Fruit fly (Drosophila melanogaster) whole organism, embryonic: ENCODE measurements around the gene yellow-f2.

Experiments used
- Atf6 ChIP-seq: fragments of 200-800 bp; sonication (Bioruptor generic); IDR thresholded peaks from 2 replicates; pipeline ENCODE4 v1.3.6; 2022; ENCODE audit warnings: missing biosample characterization, missing genetic modification characterization
- Bdp1 ChIP-seq: fragments of 200-800 bp; sonication (Bioruptor generic); optimal IDR thresholded peaks from 3 replicates; lab custom pipeline; 2016; ENCODE audit warnings: missing biosample characterization, missing genetic modification characterization
- CG10321 ChIP-seq: fragments of 200-800 bp; sonication (Bioruptor generic); IDR thresholded peaks from 2 replicates; pipeline ENCODE4 v1.3.6; 2022; ENCODE audit warnings: missing biosample characterization, missing genetic modification characterization
- CG11723 ChIP-seq: fragments of 200-800 bp; sonication (Bioruptor generic); optimal IDR thresholded peaks from 2 replicates; lab custom pipeline; 2017; ENCODE audit warnings: missing biosample characterization, mild to moderate bottlenecking, missing genetic modification characterization
- CG12104 ChIP-seq: fragments of 200-800 bp; sonication (Bioruptor generic); optimal IDR thresholded peaks from 3 replicates; lab custom pipeline; 2016; ENCODE audit warnings: missing biosample characterization, missing genetic modification characterization
- CG13296 ChIP-seq: fragments of 200-800 bp; sonication (Bioruptor generic); optimal IDR thresholded peaks from 3 replicates; lab custom pipeline; 2018; ENCODE audit warnings: missing biosample characterization, mild to moderate bottlenecking, missing genetic modification characterization
- CG14014 ChIP-seq: fragments of 200-800 bp; sonication (Bioruptor generic); IDR thresholded peaks from 2 replicates; pipeline ENCODE4 v1.3.6; 2022; ENCODE audit warnings: missing biosample characterization, missing genetic modification characterization
- CG14050 ChIP-seq: fragments of 200-800 bp; sonication (Bioruptor generic); IDR thresholded peaks from 3 replicates; pipeline ENCODE4 v1.3.6; 2022; ENCODE audit warnings: missing biosample characterization, missing genetic modification characterization
- CG14667 ChIP-seq: fragments of 200-800 bp; sonication (Bioruptor generic); IDR thresholded peaks from 2 replicates; pipeline ENCODE4 v1.3.6; 2022; ENCODE audit warnings: missing biosample characterization, missing genetic modification characterization
- CG1832 ChIP-seq: fragments of 200-800 bp; sonication (Bioruptor generic); optimal IDR thresholded peaks from 2 replicates; lab custom pipeline; 2017; ENCODE audit warnings: missing biosample characterization, mild to moderate bottlenecking, missing genetic modification characterization, inconsistent platforms
- CG2712 ChIP-seq: fragments of 200-800 bp; optimal IDR thresholded peaks from 3 replicates; lab custom pipeline; 2019; ENCODE audit warnings: missing biosample characterization, mild to moderate bottlenecking, missing genetic modification characterization, moderate library complexity
- CG31224 ChIP-seq: fragments of 200-800 bp; sonication (Bioruptor generic); IDR thresholded peaks from 2 replicates; pipeline ENCODE4 v1.3.6; 2022; ENCODE audit warnings: missing biosample characterization, missing genetic modification characterization
- CG3995 ChIP-seq: fragments of 200-800 bp; sonication (Bioruptor generic); optimal IDR thresholded peaks from 3 replicates; lab custom pipeline; 2016; ENCODE audit warnings: missing biosample characterization, missing genetic modification characterization
- CG4424 ChIP-seq: fragments of 200-800 bp; sonication (Bioruptor generic); optimal IDR thresholded peaks from 3 replicates; lab custom pipeline; 2016; ENCODE audit warnings: missing biosample characterization, missing genetic modification characterization
- CG4820 ChIP-seq: fragments of 200-800 bp; sonication (Bioruptor generic); optimal IDR thresholded peaks from 3 replicates; lab custom pipeline; 2016; ENCODE audit warnings: missing biosample characterization, missing genetic modification characterization
- CG5180 ChIP-seq: fragments of 200-800 bp; sonication (Bioruptor generic); optimal IDR thresholded peaks from 3 replicates; lab custom pipeline; 2017; ENCODE audit warnings: missing biosample characterization, missing genetic modification characterization, mild to moderate bottlenecking, moderate library complexity, missing genetic modification reagents
- CG6689 ChIP-seq: fragments of 200-800 bp; sonication (Bioruptor generic); IDR thresholded peaks from 2 replicates; pipeline ENCODE4 v1.3.6; 2022; ENCODE audit warnings: missing biosample characterization, missing genetic modification characterization
- CG7786 ChIP-seq: fragments of 200-800 bp; sonication (Bioruptor generic); optimal IDR thresholded peaks from 2 replicates; lab custom pipeline; 2016; ENCODE audit warnings: missing biosample characterization, missing genetic modification characterization
- D19B ChIP-seq: fragments of 200-800 bp; sonication (Bioruptor generic); optimal IDR thresholded peaks from 2 replicates; lab custom pipeline; 2017; ENCODE audit warnings: missing biosample characterization, mild to moderate bottlenecking, missing genetic modification characterization
- Dbx ChIP-seq: fragments of 200-800 bp; sonication (Bioruptor generic); IDR thresholded peaks from 3 replicates; pipeline ENCODE4 v1.3.6; 2022; ENCODE audit warnings: missing biosample characterization, missing genetic modification characterization
- Dfd ChIP-seq, 2 experiments: fragments of >200 bp; optimal IDR thresholded peaks; 2 replicates each; lab custom pipeline; 2017; ENCODE audit warnings: missing biosample characterization in 2 of 2, missing genetic modification characterization in 2 of 2
- Doc2 ChIP-seq: fragments of 200-800 bp; sonication (Bioruptor generic); IDR thresholded peaks from 2 replicates; pipeline ENCODE4 v1.3.6; 2022; ENCODE audit warnings: missing biosample characterization, missing genetic modification characterization
- HLH54F ChIP-seq: fragments of 200-800 bp; sonication (Bioruptor generic); optimal IDR thresholded peaks from 3 replicates; lab custom pipeline; 2016; ENCODE audit warnings: missing biosample characterization, missing genetic modification characterization
- Mrtf ChIP-seq: fragments of 200-800 bp; sonication (Bioruptor generic); IDR thresholded peaks from 3 replicates; pipeline ENCODE4 v1.3.6; 2022; ENCODE audit warnings: missing biosample characterization, missing genetic modification characterization
- NK7.1 ChIP-seq: fragments of 200-800 bp; sonication (Bioruptor generic); optimal IDR thresholded peaks from 3 replicates; lab custom pipeline; 2016; ENCODE audit warnings: missing biosample characterization, missing genetic modification characterization
- Nf-YC ChIP-seq: fragments of 200-800 bp; optimal IDR thresholded peaks from 3 replicates; lab custom pipeline; 2019; ENCODE audit warnings: missing biosample characterization, mild to moderate bottlenecking, missing genetic modification characterization, moderate library complexity
- Oaz ChIP-seq: fragments of 200-800 bp; sonication (Bioruptor generic); IDR thresholded peaks from 2 replicates; pipeline ENCODE4 v1.3.6; 2022; ENCODE audit warnings: missing biosample characterization, missing genetic modification characterization
- Trl ChIP-seq, 3 experiments: fragments of >200 bp in 2 of 3; fragments of 200-800 bp in 1 of 3; sonication (Bioruptor generic) in 1 of 3; optimal IDR thresholded peaks; 2 replicates in 1 of 3; 3 replicates in 2 of 3; lab custom pipeline; 2016 to 2017; ENCODE audit warnings: missing biosample characterization in 1 of 3, missing genetic modification characterization in 1 of 3
- YL-1 ChIP-seq: fragments of 200-800 bp; sonication (Bioruptor generic); optimal IDR thresholded peaks from 3 replicates; lab custom pipeline; 2017; ENCODE audit warnings: missing biosample characterization, mild to moderate bottlenecking, missing genetic modification characterization
- al ChIP-seq: fragments of 200-800 bp; sonication (Bioruptor generic); IDR thresholded peaks from 2 replicates; pipeline ENCODE4 v1.3.6; 2022; ENCODE audit warnings: missing biosample characterization, missing genetic modification characterization
- ash1 ChIP-seq: fragments of 200-800 bp; sonication (Bioruptor generic); optimal IDR thresholded peaks from 2 replicates; lab custom pipeline; 2018; ENCODE audit warnings: missing biosample characterization, mild to moderate bottlenecking, missing genetic modification characterization
- bcd ChIP-seq: fragments of 200-800 bp; sonication (Bioruptor generic); optimal IDR thresholded peaks from 2 replicates; lab custom pipeline; 2017; ENCODE audit warnings: missing biosample characterization, mild to moderate bottlenecking, missing genetic modification characterization
- bowl ChIP-seq: fragments of 200-800 bp; sonication (Bioruptor generic); IDR thresholded peaks from 2 replicates; pipeline ENCODE4 v1.3.6; 2022; ENCODE audit warnings: missing biosample characterization, missing genetic modification characterization
- chm ChIP-seq: fragments of 200-800 bp; sonication (Bioruptor generic); IDR thresholded peaks from 2 replicates; pipeline ENCODE4 v1.3.6; 2022; ENCODE audit warnings: missing biosample characterization, missing genetic modification characterization
- crol ChIP-seq: fragments of 200-800 bp; sonication (Bioruptor generic); IDR thresholded peaks from 2 replicates; pipeline ENCODE4 v1.3.6; 2022; ENCODE audit warnings: missing biosample characterization, missing genetic modification characterization
- crp ChIP-seq, 2 experiments: fragments of 200-800 bp; sonication (Bioruptor generic); optimal IDR thresholded peaks; 2 replicates in 1 of 2; 3 replicates in 1 of 2; lab custom pipeline; 2017; ENCODE audit warnings: missing biosample characterization in 2 of 2, missing genetic modification characterization in 2 of 2, mild to moderate bottlenecking in 1 of 2, moderate library complexity in 1 of 2
- dmrt99B ChIP-seq: fragments of 200-800 bp; sonication (Bioruptor generic); optimal IDR thresholded peaks from 2 replicates; lab custom pipeline; 2018; ENCODE audit warnings: missing biosample characterization, mild to moderate bottlenecking, missing genetic modification characterization, moderate library complexity
- fd102C ChIP-seq: fragments of 200-800 bp; sonication (Bioruptor generic); optimal IDR thresholded peaks from 2 replicates; lab custom pipeline; 2018; ENCODE audit warnings: missing biosample characterization, mild to moderate bottlenecking, missing genetic modification characterization, moderate library complexity
- grn ChIP-seq: fragments of 200-800 bp; sonication (Bioruptor generic); optimal IDR thresholded peaks from 3 replicates; lab custom pipeline; 2017; ENCODE audit warnings: missing biosample characterization, missing genetic modification characterization
- gsb ChIP-seq: fragments of 200-800 bp; sonication (Bioruptor generic); IDR thresholded peaks from 2 replicates; pipeline ENCODE4 v1.3.6; 2022; ENCODE audit warnings: missing biosample characterization, missing genetic modification characterization
- jing ChIP-seq: fragments of 200-800 bp; sonication (Bioruptor generic); optimal IDR thresholded peaks from 2 replicates; lab custom pipeline; 2018; ENCODE audit warnings: missing biosample characterization, mild to moderate bottlenecking, missing genetic modification characterization
- jumu ChIP-seq: fragments of 200-800 bp; sonication (Bioruptor generic); optimal IDR thresholded peaks from 3 replicates; lab custom pipeline; 2016; ENCODE audit warnings: missing biosample characterization, missing genetic modification characterization
- knrl ChIP-seq: fragments of 200-800 bp; sonication (Bioruptor generic); IDR thresholded peaks from 3 replicates; pipeline ENCODE4 v1.3.6; 2022; ENCODE audit warnings: missing biosample characterization, missing genetic modification characterization; ENCODE audit not compliant: partially characterized antibody
- mld ChIP-seq: fragments of 200-800 bp; sonication (Bioruptor generic); IDR thresholded peaks from 3 replicates; pipeline ENCODE4 v1.3.6; 2022; ENCODE audit warnings: missing biosample characterization, missing genetic modification characterization; ENCODE audit not compliant: partially characterized antibody
- onecut ChIP-seq: fragments of 200-800 bp; sonication (Bioruptor generic); IDR thresholded peaks from 2 replicates; pipeline ENCODE4 v1.3.6; 2022; ENCODE audit warnings: missing biosample characterization, missing genetic modification characterization
- schlank ChIP-seq: fragments of 200-800 bp; sonication (Bioruptor generic); optimal IDR thresholded peaks from 2 replicates; lab custom pipeline; 2018; ENCODE audit warnings: missing biosample characterization, mild to moderate bottlenecking, missing genetic modification characterization
- scrt ChIP-seq: fragments of 200-800 bp; sonication (Bioruptor generic); optimal IDR thresholded peaks from 2 replicates; lab custom pipeline; 2018; ENCODE audit warnings: missing biosample characterization, mild to moderate bottlenecking, missing genetic modification characterization, moderate library complexity
- tx ChIP-seq: fragments of 200-800 bp; sonication (Bioruptor generic); optimal IDR thresholded peaks from 2 replicates; lab custom pipeline; 2016; ENCODE audit warnings: missing biosample characterization, missing genetic modification characterization
- unpg ChIP-seq: fragments of 200-800 bp; sonication (Bioruptor generic); optimal IDR thresholded peaks from 3 replicates; lab custom pipeline; 2018; ENCODE audit warnings: missing biosample characterization, mild to moderate bottlenecking, missing genetic modification characterization, moderate library complexity
- zfh1 ChIP-seq: fragments of 200-800 bp; sonication (Bioruptor generic); IDR thresholded peaks from 3 replicates; pipeline ENCODE4 v1.3.6; 2022; ENCODE audit warnings: missing biosample characterization, missing genetic modification characterization

yellow-f2 gene

dm6 chr3R:13012351-13012750 lies 17.4 kb upstream of the yellow-f2 start:
- TF ChIP-seq Nf-YC (tag; lab: Kevin White, UChicago) (peak; percentile 19), CG11723 (peak; percentile 49), CG13296 (peak; percentile 30), jumu (GFP tag; lab: Kevin White, UChicago) (peak; percentile 33), CG4820 (no peak), crol (GFP tag; lab: Robert Waterston, UW) (peak; percentile 96), CG31224 (GFP tag; lab: Robert Waterston, UW) (peak; percentile 51), scrt (peak; percentile 71), CG5180 (peak; percentile 74), CG6689 (GFP tag; lab: Robert Waterston, UW) (peak; percentile 53; the same call in 1 of the 2 replicates), CG14014 (GFP tag; lab: Robert Waterston, UW) (0 out of 2 replicates have a peak, but pooled peaks have one; percentile 41), CG14050 (peak; percentile 55), CG1832 (GFP tag; lab: Kevin White, UChicago) (peak; percentile 96), CG10321 (peak; percentile 75), CG12104 (peak; percentile 27), fd102C (GFP tag; lab: Kevin White, UChicago) (no peak), zfh1 (GFP tag; lab: Robert Waterston, UW) (peak; percentile 75; the same call in 2 of the 3 replicates), mld (GFP tag; lab: Robert Waterston, UW) (no peak), CG2712 (tag; lab: Kevin White, UChicago) (peak; percentile 36), ash1 (GFP tag; lab: Kevin White, UChicago) (peak; percentile 78), NK7.1 (GFP tag; lab: Kevin White, UChicago) (peak; percentile 59), bowl (GFP tag; lab: Robert Waterston, UW) (peak; percentile 51; the same call in 1 of the 2 replicates), onecut (GFP tag; lab: Robert Waterston, UW) (peak; percentile 42; the same call in 1 of the 2 replicates), D19B (GFP tag; lab: Kevin White, UChicago) (no peak), Doc2 (no peak), knrl (GFP tag; lab: Robert Waterston, UW) (peak; percentile 16; the same call in 1 of the 3 replicates), CG4424 (peak; percentile 18), chm (GFP tag; lab: Robert Waterston, UW) (peak; percentile 78), Trl (optimal IDR thresholded peaks at IDR 0.05; lab: Kevin White, UChicago) (peak; percentile 51 to 75), Trl (GFP tag; optimal IDR thresholded peaks at IDR 0.05; lab: Kevin White, UChicago) (peak; percentile 16), al (GFP tag; lab: Robert Waterston, UW) (0 out of 2 replicates have a peak, but pooled peaks have one; percentile 15), tx (peak; percentile 21), YL-1 (GFP tag; lab: Kevin White, UChicago) (peak; percentile 29), Oaz (peak; percentile 41; the same call in 1 of the 2 replicates), Atf6 (peak; percentile 46; the same call in 1 of the 2 replicates), HLH54F (GFP tag; lab: Kevin White, UChicago) (peak; percentile 55), CG3995 (GFP tag; lab: Kevin White, UChicago) (no peak), Bdp1 (GFP tag; lab: Kevin White, UChicago) (peak; percentile 51), Mrtf (GFP tag; lab: Robert Waterston, UW) (0 out of 3 replicates have a peak, but pooled peaks have one; percentile 23), unpg (GFP tag; lab: Kevin White, UChicago) (peak; percentile 52), crp (GFP tag; optimal IDR thresholded peaks at IDR 0.05; lab: Kevin White, UChicago) (no peak), Dfd (GFP tag; optimal IDR thresholded peaks at IDR 0.05; lab: Kevin White, UChicago) (no peak), CG7786 (GFP tag; lab: Kevin White, UChicago) (peak; percentile 65), schlank (peak; percentile 29), grn (GFP tag; lab: Kevin White, UChicago) (no peak), gsb (GFP tag; lab: Robert Waterston, UW) (peak; percentile 65), CG14667 (peak; percentile 38; the same call in 1 of the 2 replicates), jing (GFP tag; lab: Kevin White, UChicago) (no peak), bcd (GFP tag; lab: Kevin White, UChicago) (peak; percentile 63), Dbx (GFP tag; lab: Robert Waterston, UW) (peak; percentile 53; the same call in 1 of the 3 replicates), dmrt99B (tag; lab: Kevin White, UChicago) (no peak)
